Fruit fly (Drosophila melanogaster) whole organism, pupa: ENCODE results near the gene pbl.

Experiments
- CG10348 ChIP-seq: fragments of 200-800 bp; sonication (Bioruptor generic); IDR thresholded peaks from 2 replicates; pipeline ENCODE4 v1.3.6; 2022; ENCODE audit warnings: missing biosample characterization, missing genetic modification characterization
- CG12605 ChIP-seq: fragments of 200-800 bp; sonication (Bioruptor generic); IDR thresholded peaks from 2 replicates; pipeline ENCODE4 v1.3.6; 2022; ENCODE audit warnings: missing biosample characterization, missing genetic modification characterization
- CG13204 ChIP-seq: fragments of 200-800 bp; sonication (Bioruptor generic); optimal IDR thresholded peaks from 2 replicates; lab custom pipeline; 2018; ENCODE audit warnings: missing biosample characterization, mild to moderate bottlenecking, missing genetic modification characterization, moderate library complexity
- CG14655 ChIP-seq: fragments of 200-800 bp; sonication (Bioruptor generic); optimal IDR thresholded peaks from 3 replicates; lab custom pipeline; 2017; ENCODE audit warnings: mild to moderate bottlenecking, missing biosample characterization, missing genetic modification reagents, missing genetic modification characterization
- CG15710 ChIP-seq: fragments of 200-800 bp; sonication (Bioruptor generic); optimal IDR thresholded peaks from 2 replicates; lab custom pipeline; 2018; ENCODE audit warnings: missing biosample characterization, mild to moderate bottlenecking, missing genetic modification characterization, moderate library complexity
- CG17806 ChIP-seq: fragments of 200-800 bp; sonication (Bioruptor generic); optimal IDR thresholded peaks from 2 replicates; lab custom pipeline; 2018; ENCODE audit warnings: missing biosample characterization, mild to moderate bottlenecking, missing genetic modification characterization, moderate library complexity
- CG32121 ChIP-seq: fragments of 200-800 bp; sonication (Bioruptor generic); IDR thresholded peaks from 2 replicates; pipeline ENCODE4 v1.3.6; 2022; ENCODE audit warnings: missing biosample characterization, missing genetic modification characterization
- CG34367 ChIP-seq: fragments of 200-800 bp; sonication (Bioruptor generic); optimal IDR thresholded peaks from 2 replicates; lab custom pipeline; 2018; ENCODE audit warnings: missing biosample characterization, mild to moderate bottlenecking, missing genetic modification characterization
- CG4496 ChIP-seq: fragments of 200-800 bp; sonication (Bioruptor generic); IDR thresholded peaks from 3 replicates; pipeline ENCODE4 v1.3.6; 2022; ENCODE audit warnings: missing biosample characterization, missing genetic modification characterization
- CG8159 ChIP-seq: fragments of 200-800 bp; sonication (Bioruptor generic); optimal IDR thresholded peaks from 3 replicates; lab custom pipeline; 2018; ENCODE audit warnings: missing biosample characterization, mild to moderate bottlenecking, missing genetic modification characterization, moderate library complexity
- CG8301 ChIP-seq: fragments of 200-800 bp; sonication (Bioruptor generic); optimal IDR thresholded peaks from 2 replicates; lab custom pipeline; 2018; ENCODE audit warnings: missing biosample characterization, mild to moderate bottlenecking, missing genetic modification characterization
- CG9948 ChIP-seq: fragments of 200-800 bp; sonication (Bioruptor generic); optimal IDR thresholded peaks from 2 replicates; lab custom pipeline; 2018; ENCODE audit warnings: missing biosample characterization, mild to moderate bottlenecking, missing genetic modification characterization, moderate library complexity
- D1 ChIP-seq: fragments of 200-800 bp; sonication (Bioruptor generic); optimal IDR thresholded peaks from 2 replicates; lab custom pipeline; 2018; ENCODE audit warnings: missing biosample characterization, mild to moderate bottlenecking, missing genetic modification characterization, moderate library complexity
- EcR ChIP-seq: fragments of 200-800 bp; sonication (Bioruptor generic); optimal IDR thresholded peaks from 3 replicates; lab custom pipeline; 2019; ENCODE audit warnings: missing biosample characterization, missing genetic modification characterization, mild to moderate bottlenecking, moderate library complexity, missing genetic modification reagents
- Ets98B ChIP-seq: fragments of 200-800 bp; sonication (Bioruptor generic); IDR thresholded peaks from 2 replicates; pipeline ENCODE4 v1.3.6; 2022; ENCODE audit warnings: missing biosample characterization, missing genetic modification characterization
- Pif1A ChIP-seq: fragments of 200-800 bp; sonication (Bioruptor generic); optimal IDR thresholded peaks from 3 replicates; lab custom pipeline; 2016; ENCODE audit warnings: missing biosample characterization, missing genetic modification characterization
- Pif1B ChIP-seq: fragments of 200-800 bp; sonication (Bioruptor generic); optimal IDR thresholded peaks from 3 replicates; lab custom pipeline; 2016; ENCODE audit warnings: missing biosample characterization, missing genetic modification characterization
- Snoo ChIP-seq: fragments of 200-800 bp; sonication (Bioruptor generic); optimal IDR thresholded peaks from 3 replicates; lab custom pipeline; 2017; ENCODE audit warnings: missing biosample characterization, mild to moderate bottlenecking, missing genetic modification characterization, inconsistent platforms
- fd96Ca ChIP-seq: fragments of 200-800 bp; sonication (Bioruptor generic); IDR thresholded peaks from 3 replicates; pipeline ENCODE4 v1.3.6; 2022; ENCODE audit warnings: missing biosample characterization, missing genetic modification characterization
- gl ChIP-seq: fragments of 200-800 bp; sonication (Bioruptor generic); optimal IDR thresholded peaks from 2 replicates; lab custom pipeline; 2018; ENCODE audit warnings: missing biosample characterization, mild to moderate bottlenecking, missing genetic modification characterization
- rn ChIP-seq: fragments of 200-800 bp; sonication (Bioruptor generic); IDR thresholded peaks from 2 replicates; pipeline ENCODE4 v1.3.6; 2022; ENCODE audit warnings: missing biosample characterization, missing genetic modification characterization

pbl gene

DNA sequence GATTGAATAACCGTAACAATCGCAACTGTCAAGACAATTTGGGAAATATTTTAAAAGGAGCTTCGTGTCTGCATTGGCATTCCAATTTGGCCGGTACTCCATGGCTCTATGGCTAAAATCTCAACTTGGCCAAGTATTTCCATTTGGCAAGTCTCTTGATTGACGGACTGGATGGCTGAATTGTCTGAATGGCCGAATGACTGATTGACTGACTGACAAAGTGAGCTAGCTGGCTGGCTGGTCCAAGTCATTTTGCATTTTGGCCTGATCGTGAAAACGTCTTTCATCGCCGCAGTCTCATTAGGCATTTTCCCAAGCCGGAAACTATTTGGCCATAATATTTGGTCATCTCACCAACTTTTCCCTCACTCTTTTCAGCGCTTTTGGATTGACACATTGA is 37.2 kb downstream of the pbl start:
- TF ChIP-seq CG14655 (no peak), rn (GFP tag; lab: Robert Waterston, UW) (no peak), CG34367 (no peak), gl (tag; lab: Kevin White, UChicago) (no peak), fd96Ca (GFP tag; lab: Robert Waterston, UW) (no peak), D1 (tag; lab: Kevin White, UChicago) (no peak), CG8159 (tag; lab: Kevin White, UChicago) (no peak), CG15710 (tag; lab: Kevin White, UChicago) (no peak), CG12605 (GFP tag; lab: Robert Waterston, UW) (no peak), CG4496 (no peak), Snoo (tag; lab: Kevin White, UChicago) (no peak), Pif1A (GFP tag; lab: Kevin White, UChicago) (no peak), CG17806 (no peak), CG9948 (tag; lab: Kevin White, UChicago) (no peak), CG32121 (GFP tag; lab: Robert Waterston, UW) (no peak), Ets98B (GFP tag; lab: Robert Waterston, UW) (no peak), CG10348 (GFP tag; lab: Robert Waterston, UW) (no peak), CG13204 (GFP tag; lab: Kevin White, UChicago) (no peak)

DNA sequence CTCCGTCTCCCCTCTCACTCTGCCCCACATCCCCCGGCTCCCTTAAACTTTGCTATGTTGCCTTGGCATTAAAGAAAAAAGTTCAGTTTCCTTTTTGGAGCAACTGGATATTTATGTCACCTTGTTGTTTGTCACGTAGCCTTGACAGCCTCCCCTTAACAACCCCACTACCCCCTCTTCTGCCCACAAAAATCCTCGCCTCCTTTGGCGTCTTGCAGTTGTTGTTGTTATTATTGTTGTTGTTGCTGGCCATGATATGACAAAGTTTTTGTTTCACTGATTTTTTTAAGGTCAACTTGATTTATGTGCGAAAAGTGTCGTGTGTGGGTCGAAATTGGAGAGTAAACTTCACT is 41.4 kb downstream of the pbl start:
- TF ChIP-seq gl (tag; lab: Kevin White, UChicago) (no peak), Snoo (tag; lab: Kevin White, UChicago) (no peak), CG8301 (tag; lab: Kevin White, UChicago) (no peak), Pif1B (GFP tag; lab: Kevin White, UChicago) (no peak), CG10348 (GFP tag; lab: Robert Waterston, UW) (no peak), D1 (tag; lab: Kevin White, UChicago) (no peak), CG4496 (no peak), Pif1A (GFP tag; lab: Kevin White, UChicago) (no peak), CG9948 (tag; lab: Kevin White, UChicago) (no peak), EcR (GFP tag; lab: Kevin White, UChicago) (no peak), CG14655 (no peak), CG13204 (GFP tag; lab: Kevin White, UChicago) (no peak), CG34367 (no peak), CG32121 (GFP tag; lab: Robert Waterston, UW) (no peak), CG12605 (GFP tag; lab: Robert Waterston, UW) (no peak)

DNA sequence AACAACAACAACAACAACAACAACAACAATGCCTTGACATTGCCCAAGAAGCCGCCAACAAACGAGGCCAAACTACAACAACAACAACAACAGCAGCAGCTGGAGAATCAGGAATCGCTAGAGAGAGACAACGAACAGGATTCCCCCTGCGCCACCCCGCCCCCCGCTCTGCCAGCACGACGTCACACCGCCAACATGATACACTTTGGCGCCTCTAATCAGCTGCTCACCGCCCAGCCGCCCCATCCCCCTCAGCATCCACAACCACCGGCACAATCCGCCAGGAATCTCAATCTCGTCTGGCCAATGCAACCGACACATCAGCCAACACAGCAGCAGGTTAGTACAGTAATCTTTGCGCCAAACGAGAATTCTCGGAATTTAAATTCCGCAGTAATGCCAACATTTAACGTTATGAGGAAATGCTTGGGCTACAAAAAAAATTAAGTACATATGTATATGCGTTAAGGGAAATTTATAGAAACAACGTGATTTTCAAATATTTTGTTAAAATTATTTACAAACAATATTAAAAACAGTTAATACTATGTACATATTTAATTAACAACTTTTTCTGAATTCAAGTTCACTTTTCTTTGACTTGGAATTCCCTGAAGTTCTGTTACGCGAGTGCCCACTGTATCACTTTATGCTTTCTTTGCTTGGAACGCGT is 41.9 kb downstream of the pbl start:
- TF ChIP-seq CG13204 (GFP tag; lab: Kevin White, UChicago): peak; percentile 32
- TF ChIP-seq CG4496: peak; percentile 67
- TF ChIP-seq CG10348 (GFP tag; lab: Robert Waterston, UW): no peak
- TF ChIP-seq CG17806: peak; percentile 65
- TF ChIP-seq CG32121 (GFP tag; lab: Robert Waterston, UW): peak; percentile 39
- peak; percentile 75 for TF ChIP-seq Pif1B (GFP tag; lab: Kevin White, UChicago)
- TF ChIP-seq Snoo (tag; lab: Kevin White, UChicago): peak; percentile 57
- TF ChIP-seq CG8159 (tag; lab: Kevin White, UChicago): peak; percentile 83
- TF ChIP-seq CG9948 (tag; lab: Kevin White, UChicago): peak; percentile 81
- TF ChIP-seq CG34367: peak; percentile 72
- peak; percentile 11 for TF ChIP-seq gl (tag; lab: Kevin White, UChicago)
- peak; percentile 70 for TF ChIP-seq D1 (tag; lab: Kevin White, UChicago)
- TF ChIP-seq CG12605 (GFP tag; lab: Robert Waterston, UW): peak; percentile 32
- TF ChIP-seq Ets98B (GFP tag; lab: Robert Waterston, UW): peak; percentile 63
- TF ChIP-seq CG8301 (tag; lab: Kevin White, UChicago): peak; percentile 84
- peak; percentile 91 for TF ChIP-seq CG14655
- TF ChIP-seq CG15710 (tag; lab: Kevin White, UChicago): peak; percentile 82
- TF ChIP-seq Pif1A (GFP tag; lab: Kevin White, UChicago): peak; percentile 72
- 0 out of 2 replicates have a peak, but pooled peaks have one; percentile 7 for TF ChIP-seq rn (GFP tag; lab: Robert Waterston, UW)
- TF ChIP-seq EcR (GFP tag; lab: Kevin White, UChicago): no peak
- TF ChIP-seq fd96Ca (GFP tag; lab: Robert Waterston, UW): peak; percentile 42; the same call in 2 of the 3 replicates
- TF ChIP-seq, all 21 proteins: peak for 19

DNA sequence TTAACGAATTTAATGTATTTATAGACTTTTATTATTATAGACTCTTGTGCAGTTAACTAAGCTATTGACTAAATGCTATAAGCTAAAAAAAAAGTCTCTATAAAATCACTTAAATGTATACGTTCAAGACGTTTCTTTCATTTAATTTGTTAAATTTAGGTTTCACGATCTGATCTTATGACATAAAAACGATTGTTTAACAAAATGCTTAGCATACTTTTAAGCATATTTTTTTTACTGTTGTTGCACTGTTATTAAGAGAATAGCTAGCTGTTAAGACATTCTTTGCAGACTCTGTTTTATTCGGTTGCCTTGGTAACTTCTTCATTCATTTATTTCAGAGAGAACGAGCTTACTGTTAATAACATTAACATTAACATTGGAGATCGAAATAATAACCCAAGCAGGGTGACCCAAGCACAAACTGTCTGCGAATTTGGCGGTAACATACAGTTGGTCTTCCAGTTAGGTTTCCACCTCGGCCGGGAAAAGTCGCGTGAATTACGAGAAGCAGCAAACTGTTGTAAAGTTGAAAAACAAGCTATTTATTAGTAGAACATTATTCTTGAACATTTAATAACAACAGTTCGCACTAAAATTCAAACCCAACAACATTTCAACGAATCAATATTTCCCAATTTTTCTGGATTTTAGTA is 43.0 kb downstream of the pbl start, which contains the start of gene CG32365:
Gene CG32365 (plus strand): TSS at position 462 of the 656 bp plus-strand sequence.
- TF ChIP-seq Pif1A (GFP tag; lab: Kevin White, UChicago) (peak; percentile 34), CG12605 (GFP tag; lab: Robert Waterston, UW) (peak; percentile 44), CG9948 (tag; lab: Kevin White, UChicago) (no peak), CG17806 (no peak), CG8159 (tag; lab: Kevin White, UChicago) (no peak), EcR (GFP tag; lab: Kevin White, UChicago) (no peak), CG14655 (no peak), Snoo (tag; lab: Kevin White, UChicago) (peak; percentile 7), CG13204 (GFP tag; lab: Kevin White, UChicago) (no peak), Pif1B (GFP tag; lab: Kevin White, UChicago) (no peak), CG34367 (no peak), rn (GFP tag; lab: Robert Waterston, UW) (no peak), D1 (tag; lab: Kevin White, UChicago) (no peak), CG4496 (0 out of 3 replicates have a peak, but pooled peaks have one; percentile 35), CG15710 (tag; lab: Kevin White, UChicago) (no peak), CG10348 (GFP tag; lab: Robert Waterston, UW) (no peak), gl (tag; lab: Kevin White, UChicago) (no peak), fd96Ca (GFP tag; lab: Robert Waterston, UW) (peak; percentile 40; the same call in 1 of the 3 replicates), CG8301 (tag; lab: Kevin White, UChicago) (peak; percentile 10), Ets98B (GFP tag; lab: Robert Waterston, UW) (peak; percentile 33; the same call in 1 of the 2 replicates), CG32121 (GFP tag; lab: Robert Waterston, UW) (0 out of 2 replicates have a peak, but pooled peaks have one; percentile 9)
